Worm (Caenorhabditis elegans) whole organism, L1 larva: ENCODE data around the gene snap-1.

ENCODE experiments used
- ama-1 ChIP-seq: fragments of 150-350 bp; optimal IDR thresholded peaks from 2 replicates; lab custom pipeline; 2014
- ceh-82 ChIP-seq, 3 experiments: fragments of 150-350 bp in 1 of 3; sonication (generic microtip) in 2 of 3; optimal IDR thresholded peaks; 2 replicates each; lab custom pipeline; 2014 to 2017; ENCODE audit warnings: missing biosample characterization in 3 of 3, missing genetic modification characterization in 3 of 3
- lir-3 ChIP-seq: sonication (generic microtip); optimal IDR thresholded peaks from 2 replicates; lab custom pipeline; 2016; ENCODE audit warnings: mild to moderate bottlenecking, missing genetic modification characterization, moderate library complexity, missing compliant biosample characterization; ENCODE audit not compliant: poor library complexity
- nhr-237 ChIP-seq: fragments of 150-350 bp; optimal IDR thresholded peaks from 2 replicates; lab custom pipeline; 2014; ENCODE audit warnings: missing biosample characterization, missing genetic modification characterization
- snpc-4 ChIP-seq: fragments of 150-350 bp; optimal IDR thresholded peaks from 2 replicates; lab custom pipeline; 2014; ENCODE audit warnings: missing biosample characterization, missing genetic modification characterization
- unc-62 ChIP-seq: fragments of 150-350 bp; optimal IDR thresholded peaks from 2 replicates; lab custom pipeline; 2014; ENCODE audit warnings: missing biosample characterization, missing genetic modification reagents, missing genetic modification characterization
- unc-86 ChIP-seq: sonication (generic microtip); optimal IDR thresholded peaks from 2 replicates; lab custom pipeline; 2016; ENCODE audit warnings: missing genetic modification characterization, missing compliant biosample characterization
- ztf-11 ChIP-seq, 2 experiments: sonication (generic microtip); optimal IDR thresholded peaks; 2 replicates each; lab custom pipeline; 2016 to 2017; ENCODE audit warnings: missing genetic modification characterization in 2 of 2, missing biosample characterization in 1 of 2, missing compliant biosample characterization in 1 of 2

ce11 chrV:8144515-8144914 is 14.1 kb downstream of the snap-1 start:
- TF ChIP-seq unc-86 (no peak), ceh-82 (tag; optimal IDR thresholded peaks at IDR 0.05; lab: Kevin White, UChicago) (no peak), nhr-237 (no peak), snpc-4 (tag; lab: Kevin White, UChicago) (no peak), unc-62 (GFP tag; lab: Kevin White, UChicago) (no peak), lir-3 (tag; lab: Kevin White, UChicago) (no peak), ama-1 (lab: Kevin White, UChicago) (no peak), ztf-11 (tag; optimal IDR thresholded peaks at IDR 0.05; lab: Kevin White, UChicago) (no peak)
